Worm (Caenorhabditis elegans): ENCODE results near the gene R07A4.4.

Gene R07A4.4

DNA sequence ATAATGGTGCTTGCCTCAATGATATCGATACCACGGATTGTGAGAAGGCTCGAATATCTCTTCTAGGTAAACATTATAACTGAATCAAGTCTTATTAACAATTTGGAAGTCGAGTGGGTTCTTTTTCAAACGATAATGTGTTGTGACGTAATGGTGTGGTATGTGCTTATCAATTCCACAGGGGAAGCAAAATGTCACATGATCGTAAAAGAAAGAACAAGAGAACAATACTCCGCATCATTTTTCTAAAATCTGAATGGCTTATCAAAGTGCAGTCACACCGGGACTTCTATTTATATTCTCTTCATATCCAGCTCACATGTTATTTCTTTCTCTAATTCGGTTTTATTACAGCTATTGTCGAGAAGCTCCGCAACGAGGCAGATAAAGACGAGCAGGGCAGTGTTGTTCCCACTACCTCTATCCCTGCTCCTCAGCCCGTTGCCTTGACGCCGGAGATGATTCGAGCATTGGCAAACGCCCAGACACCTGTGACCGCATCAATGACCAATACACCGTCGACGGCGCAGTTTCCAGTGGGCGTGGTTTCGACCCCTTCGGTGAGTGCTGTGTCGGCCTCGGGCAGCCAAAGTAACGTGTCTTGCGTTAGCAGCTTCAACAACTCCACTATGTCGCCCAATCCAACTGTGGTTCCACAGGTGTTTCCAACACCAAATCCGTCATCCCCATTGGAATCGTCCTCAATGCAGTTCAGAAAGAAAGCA, 23.2 kb upstream of the R07A4.4 start (continued):
- TF ChIP-seq pqm-1 (tag; optimal IDR thresholded peaks at IDR 0.05), result peak; percentile 45
- TF ChIP-seq dmd-9 (GFP tag; IDR thresholded peaks at IDR 0.05), result 0 out of 2 replicates have a peak, but pooled peaks have one; percentile 20
- no peak for TF ChIP-seq nhr-25 (tag; optimal IDR thresholded peaks at IDR 0.05; ENCODE audit: borderline replicate concordance, insufficient read depth)
- TF ChIP-seq aly-2 (tag; optimal IDR thresholded peaks at IDR 0.05), result no peak
- TF ChIP-seq dmd-6 (GFP tag; IDR thresholded peaks at IDR 0.05), result peak; percentile 35
- TF ChIP-seq nhr-6 (tag; optimal IDR thresholded peaks at IDR 0.05), result no peak
- 0 out of 2 replicates have a peak, but pooled peaks have one; percentile 70 for TF ChIP-seq tag-97 (GFP tag; IDR thresholded peaks at IDR 0.05)
- no peak for TF ChIP-seq ceh-20 (GFP tag; IDR thresholded peaks at IDR 0.05)

DNA sequence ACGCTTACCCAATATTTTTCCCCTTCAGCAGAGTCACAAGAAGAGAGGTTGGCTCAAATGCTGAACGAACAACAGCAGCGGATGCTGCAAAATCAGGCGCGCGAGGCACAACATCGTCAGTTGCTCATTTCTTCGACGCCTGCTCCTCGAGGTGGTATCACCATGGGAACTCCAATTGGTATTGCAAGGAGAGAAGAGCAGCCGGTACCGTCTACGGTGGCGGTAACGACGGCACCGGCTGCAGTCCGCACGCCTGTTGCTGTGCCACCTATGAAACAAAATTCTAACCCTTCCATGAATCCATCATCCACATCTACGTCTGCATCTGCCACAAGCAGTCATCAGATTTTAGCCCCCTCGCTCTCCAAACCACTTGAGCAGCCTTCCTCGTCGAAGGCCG, 17.4 kb upstream of the R07A4.4 start:
- TF ChIP-seq ceh-44 (GFP tag; IDR thresholded peaks at IDR 0.05) (no peak), hif-1 (tag; optimal IDR thresholded peaks at IDR 0.05) (no peak), ceh-82 (tag; optimal IDR thresholded peaks at IDR 0.05) (no peak), unc-62 (GFP tag; optimal IDR thresholded peaks at IDR 0.05 in 1 of 2) (peak in 1 of 2 experiments; percentile 26), unc-62 (tag; optimal IDR thresholded peaks at IDR 0.05) (no peak), ztf-11 (tag; optimal IDR thresholded peaks at IDR 0.05) (no peak), tag-97 (GFP tag; IDR thresholded peaks at IDR 0.05) (0 out of 2 replicates have a peak, but pooled peaks have one; percentile 17), F26F4.8 (GFP tag; conservative IDR thresholded peaks at IDR 0.05) (no peak), madf-5 (GFP tag; IDR thresholded peaks at IDR 0.05) (no peak), hmg-1.1 (GFP tag; IDR thresholded peaks at IDR 0.05) (no peak), ceh-20 (GFP tag; IDR thresholded peaks at IDR 0.05) (no peak), ZK546.5 (tag; optimal IDR thresholded peaks at IDR 0.05) (no peak), fos-1 (tag; optimal IDR thresholded peaks at IDR 0.05) (no peak), unc-39 (tag; optimal IDR thresholded peaks at IDR 0.05) (no peak), ces-1 (GFP tag; optimal IDR thresholded peaks at IDR 0.05) (no peak), ceh-62 (tag; optimal IDR thresholded peaks at IDR 0.05) (no peak), mes-2 (tag; optimal IDR thresholded peaks at IDR 0.05; ENCODE audit: poor library complexity, severe bottlenecking) (no peak), nhr-48 (tag; optimal IDR thresholded peaks at IDR 0.05) (no peak), mxl-3 (GFP tag; optimal IDR thresholded peaks at IDR 0.05) (no peak), aha-1 (tag) (peak; percentile 17), fkh-10 (GFP tag; optimal IDR thresholded peaks at IDR 0.05) (no peak), dmd-9 (GFP tag; IDR thresholded peaks at IDR 0.05) (no peak), pqm-1 (tag; optimal IDR thresholded peaks at IDR 0.05) (no peak), arid-1 (GFP tag; conservative IDR thresholded peaks at IDR 0.05) (no peak), zfp-3 (GFP tag; conservative IDR thresholded peaks at IDR 0.05) (no peak), daf-19 (GFP tag; conservative IDR thresholded peaks at IDR 0.05) (no peak), mdl-1 (tag; optimal IDR thresholded peaks at IDR 0.05) (no peak), unc-130 (GFP tag; optimal IDR thresholded peaks at IDR 0.05) (no peak), nhr-111 (GFP tag; optimal IDR thresholded peaks at IDR 0.05) (no peak), set-16 (GFP tag; IDR thresholded peaks at IDR 0.05) (peak; percentile 53; the same call in 1 of the 2 replicates), rbr-2 (tag; optimal IDR thresholded peaks at IDR 0.05) (no peak), T20F7.1 (GFP tag; optimal IDR thresholded peaks at IDR 0.05) (no peak), nhr-76 (tag; optimal IDR thresholded peaks at IDR 0.05) (no peak), nhr-6 (tag; optimal IDR thresholded peaks at IDR 0.05) (no peak), ceh-28 (tag; optimal IDR thresholded peaks at IDR 0.05) (no peak), lin-1 (GFP tag; IDR thresholded peaks at IDR 0.05) (no peak), Y5F2A.4 (GFP tag; optimal IDR thresholded peaks at IDR 0.05) (no peak), jun-1 (tag; optimal IDR thresholded peaks at IDR 0.05) (no peak), zip-2 (tag; optimal IDR thresholded peaks at IDR 0.05) (no peak), zag-1 (tag; optimal IDR thresholded peaks at IDR 0.05) (no peak), T26A8.4 (GFP tag; IDR thresholded peaks at IDR 0.05) (no peak), daf-16 (GFP tag; optimal IDR thresholded peaks at IDR 0.05) (no peak), daf-16 (tag; optimal IDR thresholded peaks at IDR 0.05) (no peak), lin-29 (GFP tag; IDR thresholded peaks at IDR 0.05) (no peak), egl-43 (GFP tag; IDR thresholded peaks at IDR 0.05) (0 out of 2 replicates have a peak, but pooled peaks have one; percentile 50), zfp-2 (tag; optimal IDR thresholded peaks at IDR 0.05) (no peak)
